Fruit fly (Drosophila melanogaster): Measurements from ENCODE around the gene ScsbetaA.

Gene ScsbetaA

dm6 chr3R:8892993-8893670 is 45.4 kb upstream of the ScsbetaA start (continued):
- TF ChIP-seq Max (GFP tag; optimal IDR thresholded peaks at IDR 0.05) (no peak), CG12769 (tag; optimal IDR thresholded peaks at IDR 0.05) (peak; percentile 14), MTF-1 (GFP tag; optimal IDR thresholded peaks at IDR 0.05; ENCODE audit: borderline replicate concordance) (no peak), croc (GFP tag; conservative IDR thresholded peaks at IDR 0.05) (no peak), oc (tag; optimal IDR thresholded peaks at IDR 0.05) (no peak), D19A (tag; optimal IDR thresholded peaks at IDR 0.05) (no peak), CG18011 (GFP tag; optimal IDR thresholded peaks at IDR 0.05) (no peak), disco-r (GFP tag; optimal IDR thresholded peaks at IDR 0.05) (no peak), CG12391 (tag; optimal IDR thresholded peaks at IDR 0.05) (peak; percentile 41), Ets97D (GFP tag; optimal IDR thresholded peaks at IDR 0.05) (no peak), CG34422 (GFP tag; IDR thresholded peaks at IDR 0.05) (no peak), lbe (GFP tag; optimal IDR thresholded peaks at IDR 0.05) (no peak), B-H2 (GFP tag; optimal IDR thresholded peaks at IDR 0.05) (no peak), E2f2 (GFP tag; IDR thresholded peaks at IDR 0.05) (no peak), Rx (GFP tag; IDR thresholded peaks at IDR 0.05) (no peak), dpn (GFP tag; optimal IDR thresholded peaks at IDR 0.05) (peak in 1 of 2 experiments; percentile 13), inv (GFP tag; IDR thresholded peaks at IDR 0.05; ENCODE audit: partially characterized antibody) (no peak), kni (GFP tag; optimal IDR thresholded peaks at IDR 0.05) (no peak), stc (GFP tag; IDR thresholded peaks at IDR 0.05) (0 out of 2 replicates have a peak, but pooled peaks have one; percentile 42), CG3847 (GFP tag; IDR thresholded peaks at IDR 0.05) (no peak), sima (GFP tag; optimal IDR thresholded peaks at IDR 0.05) (no peak), Camta (GFP tag; optimal IDR thresholded peaks at IDR 0.05) (no peak), sc (optimal IDR thresholded peaks at IDR 0.05) (no peak), sc (GFP tag; optimal IDR thresholded peaks at IDR 0.05) (no peak), CG17186 (GFP tag; optimal IDR thresholded peaks at IDR 0.05) (no peak), CG8281 (tag; optimal IDR thresholded peaks at IDR 0.05) (no peak), CG4854 (GFP tag; optimal IDR thresholded peaks at IDR 0.05) (no peak), H2.0 (GFP tag; IDR thresholded peaks at IDR 0.05) (no peak), gsb-n (tag; optimal IDR thresholded peaks at IDR 0.05) (no peak), onecut (GFP tag; IDR thresholded peaks at IDR 0.05) (no peak), CG10321 (GFP tag; IDR thresholded peaks at IDR 0.05) (no peak), ken (GFP tag; IDR thresholded peaks at IDR 0.05) (no peak), insv (GFP tag; optimal IDR thresholded peaks at IDR 0.05) (no peak), shn (GFP tag; optimal IDR thresholded peaks at IDR 0.05) (no peak), pita (GFP tag; optimal IDR thresholded peaks at IDR 0.05) (no peak), Fer1 (GFP tag; optimal IDR thresholded peaks at IDR 0.05) (no peak), fd3F (GFP tag; optimal IDR thresholded peaks at IDR 0.05) (peak; percentile 2), dati (GFP tag; IDR thresholded peaks at IDR 0.05) (no peak), CG4424 (GFP tag; optimal IDR thresholded peaks at IDR 0.05) (no peak), CG10565 (GFP tag; optimal IDR thresholded peaks at IDR 0.05) (no peak), CkIIα-i1 (GFP tag; IDR thresholded peaks at IDR 0.05) (no peak), ci (GFP tag; IDR thresholded peaks at IDR 0.05) (no peak), H15 (GFP tag; IDR thresholded peaks at IDR 0.05) (no peak), Hr51 (GFP tag; optimal IDR thresholded peaks at IDR 0.05) (peak in 1 of 2 experiments; percentile 34), Xrp1 (GFP tag; IDR thresholded peaks at IDR 0.05) (peak; percentile 33; the same call in 1 of the 2 replicates), phol (tag; optimal IDR thresholded peaks at IDR 0.05) (peak; percentile 3), CG31441 (GFP tag; IDR thresholded peaks at IDR 0.05) (peak; percentile 12; the same call in 1 of the 2 replicates), Tbp (GFP tag; optimal IDR thresholded peaks at IDR 0.05) (no peak), HLHmδ (GFP tag; optimal IDR thresholded peaks at IDR 0.05) (no peak), Taf1 (GFP tag; IDR thresholded peaks at IDR 0.05) (no peak), amos (GFP tag; IDR thresholded peaks at IDR 0.05; ENCODE audit: partially characterized antibody) (no peak)
